Fruit fly (Drosophila melanogaster) whole organism, embryonic: Measurements from ENCODE around the gene CG13601.

Experiments used
- B-H1 ChIP-seq: fragments of 200-800 bp; sonication (Bioruptor generic); IDR thresholded peaks from 3 replicates; pipeline ENCODE4 v1.3.6; 2022; ENCODE audit warnings: missing biosample characterization, missing genetic modification characterization
- Bdp1 ChIP-seq: fragments of 200-800 bp; sonication (Bioruptor generic); optimal IDR thresholded peaks from 3 replicates; lab custom pipeline; 2016; ENCODE audit warnings: missing biosample characterization, missing genetic modification characterization
- CG10431 ChIP-seq: fragments of 200-800 bp; sonication (Bioruptor generic); optimal IDR thresholded peaks from 3 replicates; lab custom pipeline; 2018; ENCODE audit warnings: missing biosample characterization, mild to moderate bottlenecking, missing genetic modification characterization
- CG10565 ChIP-seq: fragments of 200-800 bp; sonication (Bioruptor generic); optimal IDR thresholded peaks from 3 replicates; lab custom pipeline; 2016; ENCODE audit warnings: missing biosample characterization, mild to moderate bottlenecking, missing genetic modification characterization
- CG12942 ChIP-seq: fragments of 200-800 bp; sonication (Bioruptor generic); optimal IDR thresholded peaks from 3 replicates; lab custom pipeline; 2016; ENCODE audit warnings: missing biosample characterization, missing genetic modification characterization
- CG14441 ChIP-seq: fragments of 200-800 bp; sonication (Bioruptor generic); IDR thresholded peaks from 2 replicates; pipeline ENCODE4 v1.3.6; 2022; ENCODE audit warnings: missing biosample characterization, missing genetic modification characterization
- CG14667 ChIP-seq: fragments of 200-800 bp; sonication (Bioruptor generic); IDR thresholded peaks from 2 replicates; pipeline ENCODE4 v1.3.6; 2022; ENCODE audit warnings: missing biosample characterization, missing genetic modification characterization
- CG1529 ChIP-seq: fragments of 200-800 bp; sonication (Bioruptor generic); optimal IDR thresholded peaks from 3 replicates; lab custom pipeline; 2018; ENCODE audit warnings: missing biosample characterization, missing genetic modification characterization
- CG1647 ChIP-seq: fragments of 200-800 bp; sonication (Bioruptor generic); optimal IDR thresholded peaks from 3 replicates; lab custom pipeline; 2016; ENCODE audit warnings: missing biosample characterization, missing genetic modification characterization
- CG16779 ChIP-seq: fragments of 200-800 bp; sonication (Bioruptor generic); IDR thresholded peaks from 2 replicates; pipeline ENCODE4 v1.3.6; 2022; ENCODE audit warnings: missing biosample characterization, missing genetic modification characterization
- CG17186 ChIP-seq: fragments of 200-800 bp; sonication (Bioruptor generic); optimal IDR thresholded peaks from 3 replicates; lab custom pipeline; 2017; ENCODE audit warnings: missing biosample characterization, missing genetic modification reagents, missing genetic modification characterization
- CG17328 ChIP-seq: fragments of 200-800 bp; sonication (Bioruptor generic); IDR thresholded peaks from 2 replicates; pipeline ENCODE4 v1.3.6; 2022; ENCODE audit warnings: missing biosample characterization, missing genetic modification characterization
- CG17612 ChIP-seq: fragments of 200-800 bp; sonication (Bioruptor generic); IDR thresholded peaks from 2 replicates; pipeline ENCODE4 v1.3.6; 2022; ENCODE audit warnings: missing biosample characterization, missing genetic modification characterization
- CG2875 ChIP-seq: fragments of 200-800 bp; sonication (Bioruptor generic); optimal IDR thresholded peaks from 2 replicates; lab custom pipeline; 2017; ENCODE audit warnings: missing biosample characterization, mild to moderate bottlenecking, missing genetic modification characterization, missing genetic modification reagents
- CG30431 ChIP-seq: fragments of 200-800 bp; sonication (Bioruptor generic); optimal IDR thresholded peaks from 2 replicates; lab custom pipeline; 2017; ENCODE audit warnings: missing biosample characterization, missing genetic modification characterization
- CG31224 ChIP-seq: fragments of 200-800 bp; sonication (Bioruptor generic); IDR thresholded peaks from 2 replicates; pipeline ENCODE4 v1.3.6; 2022; ENCODE audit warnings: missing biosample characterization, missing genetic modification characterization
- CG31441 ChIP-seq: fragments of 200-800 bp; sonication (Bioruptor generic); IDR thresholded peaks from 2 replicates; pipeline ENCODE4 v1.3.6; 2022; ENCODE audit warnings: missing biosample characterization, missing genetic modification characterization
- CG34422 ChIP-seq: fragments of 200-800 bp; sonication (Bioruptor generic); IDR thresholded peaks from 3 replicates; pipeline ENCODE4 v1.3.6; 2022; ENCODE audit warnings: missing biosample characterization, missing genetic modification characterization
- CG5180 ChIP-seq: fragments of 200-800 bp; sonication (Bioruptor generic); optimal IDR thresholded peaks from 3 replicates; lab custom pipeline; 2017; ENCODE audit warnings: missing biosample characterization, missing genetic modification characterization, mild to moderate bottlenecking, moderate library complexity, missing genetic modification reagents
- CG6854 ChIP-seq: fragments of 200-800 bp; sonication (Bioruptor generic); optimal IDR thresholded peaks from 3 replicates; lab custom pipeline; 2017; ENCODE audit warnings: missing biosample characterization, mild to moderate bottlenecking, missing genetic modification characterization
- CG8359 ChIP-seq: fragments of 200-800 bp; sonication (Bioruptor generic); optimal IDR thresholded peaks from 2 replicates; lab custom pipeline; 2017; ENCODE audit warnings: missing biosample characterization, mild to moderate bottlenecking, missing genetic modification characterization, borderline replicate concordance
- CG8388 ChIP-seq: fragments of 200-800 bp; sonication (Bioruptor generic); optimal IDR thresholded peaks from 2 replicates; lab custom pipeline; 2019; ENCODE audit warnings: missing biosample characterization, mild to moderate bottlenecking, missing genetic modification characterization, moderate library complexity
- CG8478 ChIP-seq: fragments of >200 bp; optimal IDR thresholded peaks from 2 replicates; lab custom pipeline; 2018
- D19B ChIP-seq: fragments of 200-800 bp; sonication (Bioruptor generic); optimal IDR thresholded peaks from 2 replicates; lab custom pipeline; 2017; ENCODE audit warnings: missing biosample characterization, mild to moderate bottlenecking, missing genetic modification characterization
- HmgZ ChIP-seq: fragments of 200-800 bp; sonication (Bioruptor generic); optimal IDR thresholded peaks from 2 replicates; lab custom pipeline; 2018; ENCODE audit warnings: missing biosample characterization, mild to moderate bottlenecking, missing genetic modification characterization
- Hmx ChIP-seq: fragments of 200-800 bp; sonication (Bioruptor generic); optimal IDR thresholded peaks from 2 replicates; lab custom pipeline; 2016; ENCODE audit warnings: missing biosample characterization, missing genetic modification characterization
- Max ChIP-seq: fragments of 200-800 bp; sonication (Bioruptor generic); optimal IDR thresholded peaks from 2 replicates; lab custom pipeline; 2016; ENCODE audit warnings: missing biosample characterization, mild to moderate bottlenecking, missing genetic modification characterization
- Nf-YA ChIP-seq: fragments of 200-800 bp; sonication (Bioruptor generic); IDR thresholded peaks from 2 replicates; pipeline ENCODE4 v1.3.6; 2022; ENCODE audit warnings: missing biosample characterization, missing genetic modification characterization
- Six4 ChIP-seq: fragments of 200-800 bp; sonication (Bioruptor generic); optimal IDR thresholded peaks from 2 replicates; lab custom pipeline; 2016; ENCODE audit warnings: missing biosample characterization, missing genetic modification characterization
- Taf1 ChIP-seq: fragments of 200-800 bp; sonication (Bioruptor generic); IDR thresholded peaks from 2 replicates; pipeline ENCODE4 v1.3.6; 2022; ENCODE audit warnings: missing biosample characterization, missing genetic modification characterization
- abd-A ChIP-seq: fragments of 200-800 bp; sonication (Bioruptor generic); optimal IDR thresholded peaks from 3 replicates; lab custom pipeline; 2019; ENCODE audit warnings: missing biosample characterization, mild to moderate bottlenecking, missing genetic modification characterization, moderate library complexity
- al ChIP-seq: fragments of 200-800 bp; sonication (Bioruptor generic); IDR thresholded peaks from 2 replicates; pipeline ENCODE4 v1.3.6; 2022; ENCODE audit warnings: missing biosample characterization, missing genetic modification characterization
- ara ChIP-seq: fragments of 200-800 bp; sonication (Bioruptor generic); IDR thresholded peaks from 2 replicates; pipeline ENCODE4 v1.3.6; 2022; ENCODE audit warnings: missing biosample characterization, missing genetic modification characterization
- bowl ChIP-seq: fragments of 200-800 bp; sonication (Bioruptor generic); IDR thresholded peaks from 2 replicates; pipeline ENCODE4 v1.3.6; 2022; ENCODE audit warnings: missing biosample characterization, missing genetic modification characterization
- bsh ChIP-seq, 2 experiments: fragments of 200-800 bp; sonication (Bioruptor generic); optimal IDR thresholded peaks; 2 replicates each; lab custom pipeline; 2017 to 2018; ENCODE audit warnings: mild to moderate bottlenecking in 2 of 2, missing biosample characterization in 2 of 2, missing genetic modification characterization in 2 of 2, moderate library complexity in 1 of 2
- caup ChIP-seq: fragments of 200-800 bp; sonication (Bioruptor generic); optimal IDR thresholded peaks from 3 replicates; lab custom pipeline; 2017; ENCODE audit warnings: missing biosample characterization, mild to moderate bottlenecking, missing genetic modification characterization, moderate library complexity; ENCODE audit not compliant: severe bottlenecking
- ci ChIP-seq: fragments of 200-800 bp; sonication (Bioruptor generic); IDR thresholded peaks from 3 replicates; pipeline ENCODE4 v1.3.6; 2022; ENCODE audit warnings: missing biosample characterization, missing genetic modification characterization
- crp ChIP-seq, 2 experiments: fragments of 200-800 bp; sonication (Bioruptor generic); optimal IDR thresholded peaks; 2 replicates in 1 of 2; 3 replicates in 1 of 2; lab custom pipeline; 2017; ENCODE audit warnings: missing biosample characterization in 2 of 2, missing genetic modification characterization in 2 of 2, mild to moderate bottlenecking in 1 of 2, moderate library complexity in 1 of 2
- fd64A ChIP-seq: fragments of 200-800 bp; sonication (Bioruptor generic); optimal IDR thresholded peaks from 3 replicates; lab custom pipeline; 2018; ENCODE audit warnings: missing biosample characterization, mild to moderate bottlenecking, missing genetic modification characterization
- gce ChIP-seq: fragments of 200-800 bp; sonication (Bioruptor generic); IDR thresholded peaks from 3 replicates; pipeline ENCODE4 v1.3.6; 2022; ENCODE audit warnings: missing biosample characterization, missing genetic modification characterization
- gcm ChIP-seq: fragments of 200-800 bp; sonication (Bioruptor generic); optimal IDR thresholded peaks from 2 replicates; lab custom pipeline; 2019; ENCODE audit warnings: missing biosample characterization, mild to moderate bottlenecking, missing genetic modification characterization, moderate library complexity
- gcm2 ChIP-seq: fragments of 200-800 bp; sonication (Bioruptor generic); optimal IDR thresholded peaks from 2 replicates; lab custom pipeline; 2016; ENCODE audit warnings: missing biosample characterization, missing genetic modification characterization
- gsb ChIP-seq: fragments of 200-800 bp; sonication (Bioruptor generic); IDR thresholded peaks from 2 replicates; pipeline ENCODE4 v1.3.6; 2022; ENCODE audit warnings: missing biosample characterization, missing genetic modification characterization
- insv ChIP-seq, 2 experiments: fragments of 200-800 bp; sonication (Bioruptor generic); optimal IDR thresholded peaks; 3 replicates each; lab custom pipeline; 2016 to 2018; ENCODE audit warnings: missing biosample characterization in 2 of 2, missing genetic modification characterization in 2 of 2
- jumu ChIP-seq: fragments of 200-800 bp; sonication (Bioruptor generic); optimal IDR thresholded peaks from 3 replicates; lab custom pipeline; 2016; ENCODE audit warnings: missing biosample characterization, missing genetic modification characterization
- klu ChIP-seq: fragments of 200-800 bp; sonication (Bioruptor generic); IDR thresholded peaks from 2 replicates; pipeline ENCODE4 v1.3.6; 2022; ENCODE audit warnings: missing biosample characterization, missing genetic modification characterization
- lilli ChIP-seq: fragments of 200-800 bp; sonication (Bioruptor generic); optimal IDR thresholded peaks from 3 replicates; lab custom pipeline; 2016; ENCODE audit warnings: missing biosample characterization, missing genetic modification characterization
- nerfin-1 ChIP-seq: fragments of 200-800 bp; sonication (Bioruptor generic); optimal IDR thresholded peaks from 3 replicates; lab custom pipeline; 2019; ENCODE audit warnings: missing biosample characterization, mild to moderate bottlenecking, missing genetic modification characterization, moderate library complexity
- onecut ChIP-seq: fragments of 200-800 bp; sonication (Bioruptor generic); IDR thresholded peaks from 2 replicates; pipeline ENCODE4 v1.3.6; 2022; ENCODE audit warnings: missing biosample characterization, missing genetic modification characterization
- pb ChIP-seq: fragments of 200-800 bp; sonication (Bioruptor generic); optimal IDR thresholded peaks from 3 replicates; lab custom pipeline; 2016; ENCODE audit warnings: missing biosample characterization, missing genetic modification characterization
- ranshi ChIP-seq: fragments of 200-800 bp; sonication (Bioruptor generic); IDR thresholded peaks from 2 replicates; pipeline ENCODE4 v1.3.6; 2022; ENCODE audit warnings: missing biosample characterization, missing genetic modification characterization
- tgo ChIP-seq: fragments of 200-800 bp; sonication (Bioruptor generic); IDR thresholded peaks from 3 replicates; pipeline ENCODE4 v1.3.6; 2022; ENCODE audit warnings: missing biosample characterization, missing genetic modification characterization

Gene CG13601

dm6 chr3R:23887096-23887421 lies 40.4 kb downstream of the CG13601 start (continued):
- TF ChIP-seq CG31224 (GFP tag; lab: Robert Waterston, UW) (peak; percentile 77), CG16779 (GFP tag; lab: Robert Waterston, UW) (no peak), insv (GFP tag; optimal IDR thresholded peaks at IDR 0.05; lab: Kevin White, UChicago) (peak in 1 of 2 experiments; percentile 7), CG10565 (GFP tag; lab: Kevin White, UChicago) (peak; percentile 76), Bdp1 (GFP tag; lab: Kevin White, UChicago) (peak; percentile 55), Nf-YA (GFP tag; lab: Robert Waterston, UW) (peak; percentile 84), caup (GFP tag; lab: Kevin White, UChicago) (peak; percentile 80), ci (GFP tag; lab: Robert Waterston, UW) (peak; percentile 96), al (peak; percentile 54), onecut (GFP tag; lab: Robert Waterston, UW) (peak; percentile 91), abd-A (tag; lab: Kevin White, UChicago) (no peak), bsh (GFP tag; optimal IDR thresholded peaks at IDR 0.05; lab: Kevin White, UChicago) (peak; percentile 92 to 99), CG8359 (GFP tag; lab: Kevin White, UChicago) (peak; percentile 88), ranshi (GFP tag; lab: Robert Waterston, UW) (peak; percentile 91), CG8388 (GFP tag; lab: Kevin White, UChicago) (peak; percentile 97), CG30431 (GFP tag; lab: Kevin White, UChicago) (peak; percentile 88), CG17328 (GFP tag; lab: Robert Waterston, UW) (peak; percentile 97), bowl (GFP tag; lab: Robert Waterston, UW) (peak; percentile 82), gsb (GFP tag; lab: Robert Waterston, UW) (peak; percentile 72), CG10431 (GFP tag; lab: Kevin White, UChicago) (peak; percentile 88), Six4 (peak; percentile 90), gcm2 (GFP tag; lab: Kevin White, UChicago) (no peak), CG17612 (GFP tag; lab: Robert Waterston, UW) (peak; percentile 85), nerfin-1 (tag; lab: Kevin White, UChicago) (peak; percentile 92), jumu (GFP tag; lab: Kevin White, UChicago) (no peak), Max (GFP tag; lab: Kevin White, UChicago) (peak; percentile 89), CG14667 (GFP tag; lab: Robert Waterston, UW) (peak; percentile 93), CG1647 (GFP tag; lab: Kevin White, UChicago) (peak; percentile 60), CG31441 (GFP tag; lab: Robert Waterston, UW) (peak; percentile 91), CG12942 (GFP tag; lab: Kevin White, UChicago) (peak; percentile 84), fd64A (GFP tag; lab: Kevin White, UChicago) (peak; percentile 78), klu (GFP tag; lab: Robert Waterston, UW) (peak; percentile 81; the same call in 1 of the 2 replicates), CG2875 (peak; percentile 95), CG8478 (lab: Kevin White, UChicago) (no peak), CG17186 (peak; percentile 62), CG14441 (GFP tag; lab: Robert Waterston, UW) (peak; percentile 90), pb (GFP tag; lab: Kevin White, UChicago) (no peak), HmgZ (peak; percentile 80), CG1529 (GFP tag; lab: Kevin White, UChicago) (peak; percentile 94), tgo (GFP tag; lab: Robert Waterston, UW) (peak; percentile 91), Hmx (GFP tag; lab: Kevin White, UChicago) (no peak), ara (GFP tag; lab: Robert Waterston, UW) (peak; percentile 97), Taf1 (peak; percentile 61), lilli (GFP tag; lab: Kevin White, UChicago) (peak; percentile 79), gcm (GFP tag; lab: Kevin White, UChicago) (peak; percentile 96), CG5180 (GFP tag; lab: Kevin White, UChicago) (peak; percentile 74), B-H1 (GFP tag; lab: Robert Waterston, UW) (peak; percentile 88), D19B (GFP tag; lab: Kevin White, UChicago) (peak; percentile 41), CG6854 (GFP tag; lab: Kevin White, UChicago) (peak; percentile 69), gce (peak; percentile 78), CG34422 (GFP tag; lab: Robert Waterston, UW) (peak; percentile 96), crp (GFP tag; optimal IDR thresholded peaks at IDR 0.05; lab: Kevin White, UChicago) (peak in 1 of 2 experiments; percentile 47)
